Worm (Caenorhabditis elegans) whole organism, L1 larva: ENCODE data around the gene C14C6.6.

Source experiments
- blmp-1 ChIP-seq: fragments of 150-350 bp; optimal IDR thresholded peaks from 2 replicates; lab custom pipeline; 2014; ENCODE audit warnings: missing biosample characterization, missing genetic modification characterization
- ceh-82 ChIP-seq, 3 experiments: fragments of 150-350 bp in 1 of 3; sonication (generic microtip) in 2 of 3; optimal IDR thresholded peaks; 2 replicates each; lab custom pipeline; 2014 to 2017; ENCODE audit warnings: missing biosample characterization in 3 of 3, missing genetic modification characterization in 3 of 3
- elt-2 ChIP-seq: sonication (generic microtip); optimal IDR thresholded peaks from 2 replicates; lab custom pipeline; 2016; ENCODE audit warnings: missing genetic modification characterization, mild to moderate bottlenecking, inconsistent platforms, missing compliant biosample characterization, missing genetic modification reagents
- fos-1 ChIP-seq: fragments of 150-350 bp; optimal IDR thresholded peaks from 2 replicates; lab custom pipeline; 2014; ENCODE audit warnings: missing biosample characterization, missing genetic modification characterization
- hlh-17 ChIP-seq: fragments of 200-800 bp; sonication (Bioruptor generic); optimal IDR thresholded peaks from 2 replicates; lab custom pipeline; 2018; ENCODE audit warnings: missing genetic modification characterization, mild to moderate bottlenecking, missing compliant biosample characterization, moderate library complexity, borderline replicate concordance
- ztf-11 ChIP-seq, 2 experiments: sonication (generic microtip); optimal IDR thresholded peaks; 2 replicates each; lab custom pipeline; 2016 to 2017; ENCODE audit warnings: missing genetic modification characterization in 2 of 2, missing biosample characterization in 1 of 2, missing compliant biosample characterization in 1 of 2

ce11 chrV:556055-556454 is 8.2 kb upstream of the C14C6.6 start, which contains the start of gene srx-8:
- TF ChIP-seq ceh-82 (tag; optimal IDR thresholded peaks at IDR 0.05; lab: Kevin White, UChicago) (no peak), fos-1 (tag; lab: Kevin White, UChicago) (no peak), elt-2 (tag; lab: Kevin White, UChicago) (no peak), blmp-1 (tag; lab: Kevin White, UChicago) (no peak), hlh-17 (GFP tag; lab: Kevin White, UChicago) (no peak), ztf-11 (tag; optimal IDR thresholded peaks at IDR 0.05; lab: Kevin White, UChicago) (no peak)
